Worm (Caenorhabditis elegans) whole organism, midembryonic: ENCODE data around the gene srw-120.

Experiments used
- T22C8.4 ChIP-seq: fragments of 200-800 bp; sonication (Bioruptor generic); IDR thresholded peaks from 2 replicates; pipeline ENCODE4 v1.3.6; 2022; ENCODE audit warnings: missing genetic modification characterization, missing compliant biosample characterization
- cog-1 ChIP-seq: sonication (generic microtip); optimal IDR thresholded peaks from 2 replicates; lab custom pipeline; 2016; ENCODE audit warnings: missing genetic modification characterization, missing compliant biosample characterization
- flt-1 ChIP-seq: fragments of 200-800 bp; sonication (Bioruptor generic); IDR thresholded peaks from 2 replicates; pipeline ENCODE4 v1.3.6; 2022; ENCODE audit warnings: missing genetic modification characterization, missing compliant biosample characterization
- med-1 ChIP-seq: sonication (generic microtip); optimal IDR thresholded peaks from 2 replicates; lab custom pipeline; 2017; ENCODE audit warnings: missing genetic modification characterization, mild to moderate bottlenecking, missing compliant biosample characterization, antibody characterized with exemption, missing genetic modification reagents; ENCODE audit not compliant: insufficient read depth
- ref-1 ChIP-seq: fragments of 200-800 bp; sonication (Bioruptor generic); conservative IDR thresholded peaks from 2 replicates; pipeline ENCODE4 v1.3.6; 2022; ENCODE audit warnings: missing genetic modification reagents, missing genetic modification characterization, missing compliant biosample characterization
- tab-1 ChIP-seq: fragments of 200-800 bp; sonication (Bioruptor generic); IDR thresholded peaks from 2 replicates; pipeline ENCODE4 v1.3.6; 2022; ENCODE audit warnings: missing genetic modification characterization, missing compliant biosample characterization
- ztf-29 ChIP-seq: fragments of 200-800 bp; sonication (Bioruptor generic); IDR thresholded peaks from 2 replicates; pipeline ENCODE4 v1.3.6; 2022; ENCODE audit warnings: missing genetic modification reagents, missing genetic modification characterization, missing compliant biosample characterization

DNA sequence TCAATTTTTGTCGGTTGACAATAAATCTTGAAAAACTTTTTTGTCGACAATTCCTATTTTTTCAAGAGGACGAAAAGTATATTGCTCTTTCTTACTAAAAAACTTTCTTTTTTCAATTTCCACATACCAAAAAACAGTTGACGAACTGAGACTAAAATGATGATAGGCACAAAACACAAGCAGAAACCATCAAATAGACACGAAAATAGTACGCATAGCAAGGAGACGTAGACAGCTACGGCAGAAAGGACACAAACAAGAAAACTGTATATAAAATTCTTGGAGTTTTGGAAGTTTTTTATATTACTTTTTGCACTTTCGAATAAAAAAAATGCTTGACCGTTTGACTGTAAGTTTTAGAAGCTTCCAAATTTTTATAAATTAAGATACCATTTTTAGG lies 18.2 kb upstream of the srw-120 start, which contains the start of gene K12D9.1:
- TF ChIP-seq flt-1 (GFP tag; lab: Robert Waterston, UW) (no peak), ztf-29 (no peak), med-1 (GFP tag; lab: Kevin White, UChicago) (no peak), ref-1 (GFP tag; lab: Robert Waterston, UW) (no peak), T22C8.4 (no peak), cog-1 (tag; lab: Kevin White, UChicago) (no peak), tab-1 (no peak)
